Worm (Caenorhabditis elegans): Measurements from ENCODE around the gene copb-1.

The copb-1 gene

ce11 chrII:3093352-3093751 lies 14.8 kb downstream of the copb-1 start, which contains the start of gene srg-22:
Gene srg-22 (minus strand): TSS chrII:3093452.
- TF ChIP-seq let-526 (GFP tag; IDR thresholded peaks at IDR 0.05), result no peak
- no peak for TF ChIP-seq dpff-1 (tag; optimal IDR thresholded peaks at IDR 0.05)

- TF ChIP-seq sdz-38 (tag; optimal IDR thresholded peaks at IDR 0.05) (no peak), ccch-3 (GFP tag; optimal IDR thresholded peaks at IDR 0.05) (no peak), let-526 (GFP tag; IDR thresholded peaks at IDR 0.05) (no peak), F55B11.4 (tag; optimal IDR thresholded peaks at IDR 0.05; ENCODE audit: borderline replicate concordance, insufficient read depth) (no peak), somi-1 (GFP tag; optimal IDR thresholded peaks at IDR 0.05) (no peak), attf-3 (GFP tag; conservative IDR thresholded peaks at IDR 0.05) (no peak), B0261.1 (tag; optimal IDR thresholded peaks at IDR 0.05) (no peak), ztf-25 (GFP tag; IDR thresholded peaks at IDR 0.05) (no peak), B0019.2 (GFP tag; conservative IDR thresholded peaks at IDR 0.05) (no peak), ztf-6 (GFP tag; IDR thresholded peaks at IDR 0.05) (no peak), F23B12.7 (tag; optimal IDR thresholded peaks at IDR 0.05; ENCODE audit: insufficient read depth) (no peak), lin-35 (GFP tag; optimal IDR thresholded peaks at IDR 0.05) (no peak), nfya-1 (tag; optimal IDR thresholded peaks at IDR 0.05; ENCODE audit: borderline replicate concordance, insufficient read depth) (no peak), Y67H2A.10 (GFP tag; conservative IDR thresholded peaks at IDR 0.05) (no peak), aptf-3 (GFP tag; IDR thresholded peaks at IDR 0.05) (no peak), egl-44 (GFP tag; IDR thresholded peaks at IDR 0.05) (no peak), lsy-27 (tag; optimal IDR thresholded peaks at IDR 0.05; ENCODE audit: borderline replicate concordance, insufficient read depth) (no peak), snpc-1.1 (tag; optimal IDR thresholded peaks at IDR 0.05; ENCODE audit: insufficient read depth) (no peak), athp-1 (tag; optimal IDR thresholded peaks at IDR 0.05) (no peak), lir-1 (GFP tag; conservative IDR thresholded peaks at IDR 0.05) (no peak)
Observed at ce11 chrII:3096060-3096459, 17.5 kb downstream of the copb-1 start, which contains the start of gene srg-23. Gene srg-23 (minus strand): TSS chrII:3096160.

- no peak for TF ChIP-seq Y56A3A.18 (GFP tag; IDR thresholded peaks at IDR 0.05)
Observed at ce11 chrII:3096857-3097256, 18.3 kb downstream of the copb-1 start, which contains the start of gene Y25C1A.14. Gene Y25C1A.14 (minus strand): TSS chrII:3096957.

- TF ChIP-seq F37B4.10 (GFP tag; IDR thresholded peaks at IDR 0.05), result no peak
- no peak for TF ChIP-seq F22D6.2 (tag; optimal IDR thresholded peaks at IDR 0.05)
- TF ChIP-seq die-1 (tag; optimal IDR thresholded peaks at IDR 0.05), result no peak
- no peak for TF ChIP-seq tbx-9 (tag; optimal IDR thresholded peaks at IDR 0.05; ENCODE audit: borderline replicate concordance)
Observed at ce11 chrII:3100546-3100945, 21.9 kb downstream of the copb-1 start, which contains the start of gene srg-24. Gene srg-24 (minus strand): TSS chrII:3100646.

- TF ChIP-seq F10E7.11 (tag; optimal IDR thresholded peaks at IDR 0.05) (no peak), akir-1 (GFP tag; optimal IDR thresholded peaks at IDR 0.05) (no peak), lir-1 (GFP tag; conservative IDR thresholded peaks at IDR 0.05) (no peak), snpc-1.1 (tag; optimal IDR thresholded peaks at IDR 0.05; ENCODE audit: insufficient read depth) (no peak), attf-5 (GFP tag; optimal IDR thresholded peaks at IDR 0.05) (no peak)
Observed at ce11 chrII:3102018-3102417, 23.4 kb downstream of the copb-1 start, which contains the start of gene clec-121. Gene clec-121 (plus strand): TSS chrII:3102318.

ce11 chrII:3105765-3106164 lies 27.2 kb downstream of the copb-1 start, which contains the start of gene clec-122:
Gene clec-122 (plus strand): TSS chrII:3106065.
- TF ChIP-seq T07F8.4 (tag; optimal IDR thresholded peaks at IDR 0.05), result no peak
- TF ChIP-seq lin-26 (GFP tag; IDR thresholded peaks at IDR 0.05), result no peak
- TF ChIP-seq nhr-27 (tag; optimal IDR thresholded peaks at IDR 0.05), result no peak
- TF ChIP-seq lin-35 (GFP tag; optimal IDR thresholded peaks at IDR 0.05), result no peak
- TF ChIP-seq B0035.1 (tag; optimal IDR thresholded peaks at IDR 0.05), result no peak
- no peak for TF ChIP-seq lsy-27 (tag; optimal IDR thresholded peaks at IDR 0.05; ENCODE audit: borderline replicate concordance, insufficient read depth)
- no peak for TF ChIP-seq nhr-120 (GFP tag; IDR thresholded peaks at IDR 0.05)

All from whole organism, young adult.